Worm (Caenorhabditis elegans) whole organism, midembryonic: Measurements from ENCODE around the gene cnnm-3.

Source experiments
- T22C8.4 ChIP-seq: fragments of 200-800 bp; sonication (Bioruptor generic); IDR thresholded peaks from 2 replicates; pipeline ENCODE4 v1.3.6; 2022; ENCODE audit warnings: missing genetic modification characterization, missing compliant biosample characterization
- cog-1 ChIP-seq: sonication (generic microtip); optimal IDR thresholded peaks from 2 replicates; lab custom pipeline; 2016; ENCODE audit warnings: missing genetic modification characterization, missing compliant biosample characterization
- flt-1 ChIP-seq: fragments of 200-800 bp; sonication (Bioruptor generic); IDR thresholded peaks from 2 replicates; pipeline ENCODE4 v1.3.6; 2022; ENCODE audit warnings: missing genetic modification characterization, missing compliant biosample characterization
- klf-2 ChIP-seq: fragments of 200-800 bp; sonication (Bioruptor generic); conservative IDR thresholded peaks from 2 replicates; pipeline ENCODE4 v1.3.6; 2022; ENCODE audit warnings: missing genetic modification reagents, missing genetic modification characterization, missing compliant biosample characterization
- med-1 ChIP-seq: sonication (generic microtip); optimal IDR thresholded peaks from 2 replicates; lab custom pipeline; 2017; ENCODE audit warnings: missing genetic modification characterization, mild to moderate bottlenecking, missing compliant biosample characterization, antibody characterized with exemption, missing genetic modification reagents; ENCODE audit not compliant: insufficient read depth
- ref-1 ChIP-seq: fragments of 200-800 bp; sonication (Bioruptor generic); conservative IDR thresholded peaks from 2 replicates; pipeline ENCODE4 v1.3.6; 2022; ENCODE audit warnings: missing genetic modification reagents, missing genetic modification characterization, missing compliant biosample characterization
- tab-1 ChIP-seq: fragments of 200-800 bp; sonication (Bioruptor generic); IDR thresholded peaks from 2 replicates; pipeline ENCODE4 v1.3.6; 2022; ENCODE audit warnings: missing genetic modification characterization, missing compliant biosample characterization
- ztf-23 ChIP-seq: fragments of 200-800 bp; sonication (Bioruptor generic); IDR thresholded peaks from 2 replicates; pipeline ENCODE4 v1.3.6; 2022; ENCODE audit warnings: missing genetic modification reagents, missing genetic modification characterization, missing compliant biosample characterization
- ztf-29 ChIP-seq: fragments of 200-800 bp; sonication (Bioruptor generic); IDR thresholded peaks from 2 replicates; pipeline ENCODE4 v1.3.6; 2022; ENCODE audit warnings: missing genetic modification reagents, missing genetic modification characterization, missing compliant biosample characterization

cnnm-3 gene

ce11 chrX:2999652-3000051 is 46.0 kb downstream of the cnnm-3 start, which contains the start of gene Y41G9A.17:
Gene Y41G9A.17, minus strand, starts transcription at chrX:2999752.
- TF ChIP-seq klf-2, result no peak
- no peak for TF ChIP-seq T22C8.4 (GFP tag; lab: Robert Waterston, UW)
- no peak for TF ChIP-seq cog-1 (tag; lab: Kevin White, UChicago)
- no peak for TF ChIP-seq ztf-23
- TF ChIP-seq ztf-29 (GFP tag; lab: Robert Waterston, UW), result no peak
- TF ChIP-seq tab-1 (GFP tag; lab: Robert Waterston, UW), result no peak
- no peak for TF ChIP-seq ref-1 (GFP tag; lab: Robert Waterston, UW)
- no peak for TF ChIP-seq flt-1
- no peak for TF ChIP-seq med-1 (GFP tag; lab: Kevin White, UChicago)

- TF ChIP-seq tab-1 (GFP tag; lab: Robert Waterston, UW), result 0 out of 2 replicates have a peak, but pooled peaks have one; percentile 45
- peak; percentile 87 for TF ChIP-seq klf-2
- peak; percentile 88 for TF ChIP-seq flt-1
- TF ChIP-seq med-1 (GFP tag; lab: Kevin White, UChicago), result peak; percentile 57
- TF ChIP-seq ztf-29 (GFP tag; lab: Robert Waterston, UW), result no peak; the same call in 1 of the 2 replicates
- TF ChIP-seq ztf-23, result peak; percentile 83
- TF ChIP-seq ref-1 (GFP tag; lab: Robert Waterston, UW), result no peak
- peak; percentile 57; the same call in 1 of the 2 replicates for TF ChIP-seq T22C8.4 (GFP tag; lab: Robert Waterston, UW)
- TF ChIP-seq cog-1 (tag; lab: Kevin White, UChicago), result peak; percentile 98
Measured at ce11 chrX:2996976-2997399, 48.7 kb downstream of the cnnm-3 start.

- TF ChIP-seq klf-2 (no peak), ztf-29 (GFP tag; lab: Robert Waterston, UW) (no peak), T22C8.4 (GFP tag; lab: Robert Waterston, UW) (0 out of 2 replicates have a peak, but pooled peaks have one; percentile 33), ref-1 (GFP tag; lab: Robert Waterston, UW) (no peak)
Measured at ce11 chrX:2996318-2996717, 49.3 kb downstream of the cnnm-3 start.

- TF ChIP-seq ref-1 (GFP tag; lab: Robert Waterston, UW) (no peak), T22C8.4 (GFP tag; lab: Robert Waterston, UW) (no peak), med-1 (GFP tag; lab: Kevin White, UChicago) (no peak), ztf-23 (no peak), ztf-29 (GFP tag; lab: Robert Waterston, UW) (no peak), tab-1 (GFP tag; lab: Robert Waterston, UW) (no peak), flt-1 (no peak), cog-1 (tag; lab: Kevin White, UChicago) (no peak), klf-2 (no peak)
Measured at ce11 chrX:2990145-2990544, 55.5 kb downstream of the cnnm-3 start.
